Worm (Caenorhabditis elegans) whole organism, L4 larva: ENCODE measurements around the gene atf-6.
A peak's percentile ranks its signal among the peaks of the same experiment; 100 is the strongest.

Experiments
- D1046.2 ChIP-seq: fragments of 200-800 bp; sonication (Bioruptor generic); IDR thresholded peaks from 2 replicates; pipeline ENCODE4 v1.3.6; 2022; ENCODE audit warnings: missing genetic modification characterization, missing compliant biosample characterization
- F10B5.3 ChIP-seq: sonication (generic microtip); optimal IDR thresholded peaks from 2 replicates; lab custom pipeline; 2016; ENCODE audit warnings: mild to moderate bottlenecking, missing genetic modification characterization, missing compliant biosample characterization
- F49E8.2 ChIP-seq: sonication (generic microtip); optimal IDR thresholded peaks from 2 replicates; lab custom pipeline; 2016; ENCODE audit warnings: missing compliant biosample characterization, mild to moderate bottlenecking, missing genetic modification characterization, borderline replicate concordance
- R02D3.7 ChIP-seq: fragments of 150-350 bp; sonication (generic microtip); optimal IDR thresholded peaks from 3 replicates; lab custom pipeline; 2014; ENCODE audit warnings: missing biosample characterization, missing genetic modification characterization
- T20F7.1 ChIP-seq: fragments of 200-800 bp; sonication (Bioruptor generic); optimal IDR thresholded peaks from 2 replicates; lab custom pipeline; 2018; ENCODE audit warnings: mild to moderate bottlenecking, missing genetic modification characterization, missing compliant biosample characterization
- T26A8.4 ChIP-seq: fragments of 200-800 bp; sonication (Bioruptor generic); IDR thresholded peaks from 2 replicates; pipeline ENCODE4 v1.3.6; 2022; ENCODE audit warnings: missing genetic modification characterization, missing compliant biosample characterization
- Y75B8A.6 ChIP-seq: fragments of 200-800 bp; sonication (Bioruptor generic); IDR thresholded peaks from 2 replicates; pipeline ENCODE4 v1.3.6; 2022; ENCODE audit warnings: missing genetic modification reagents, missing genetic modification characterization, missing compliant biosample characterization
- ZK546.5 ChIP-seq, 2 experiments: sonication (generic microtip); optimal IDR thresholded peaks; 2 replicates each; lab custom pipeline; 2017; ENCODE audit warnings: missing biosample characterization in 2 of 2, missing genetic modification characterization in 2 of 2
- aha-1 ChIP-seq: fragments of 150-350 bp; peaks from one replicate; lab custom pipeline; 2014; ENCODE audit warnings: missing biosample characterization, missing genetic modification characterization
- ama-1 ChIP-seq: fragments of 150-350 bp; optimal IDR thresholded peaks from 2 replicates; lab custom pipeline; 2014; ENCODE audit warnings: inconsistent platforms, mixed read lengths
- attf-4 ChIP-seq: sonication (generic microtip); optimal IDR thresholded peaks from 3 replicates; lab custom pipeline; 2017; ENCODE audit warnings: missing biosample characterization, missing genetic modification characterization
- ceh-28 ChIP-seq: fragments of 150-350 bp; optimal IDR thresholded peaks from 2 replicates; lab custom pipeline; 2014; ENCODE audit warnings: missing biosample characterization, missing genetic modification reagents, missing genetic modification characterization
- ceh-44 ChIP-seq: fragments of 200-800 bp; sonication (Bioruptor generic); IDR thresholded peaks from 2 replicates; pipeline ENCODE4 v1.3.6; 2022; ENCODE audit warnings: missing genetic modification reagents, missing genetic modification characterization, missing compliant biosample characterization
- ceh-62 ChIP-seq: sonication (generic microtip); optimal IDR thresholded peaks from 2 replicates; lab custom pipeline; 2017; ENCODE audit warnings: missing biosample characterization, missing genetic modification characterization
- ctbp-1 ChIP-seq: fragments of 200-800 bp; sonication (Bioruptor generic); IDR thresholded peaks from 2 replicates; pipeline ENCODE4 v1.3.6; 2022; ENCODE audit warnings: missing genetic modification reagents, missing genetic modification characterization, missing compliant biosample characterization
- dmd-6 ChIP-seq: fragments of 200-800 bp; sonication (Bioruptor generic); IDR thresholded peaks from 2 replicates; pipeline ENCODE4 v1.3.6; 2022; ENCODE audit warnings: missing genetic modification reagents, missing genetic modification characterization, missing compliant biosample characterization
- dmd-8 ChIP-seq: fragments of 200-800 bp; sonication (Bioruptor generic); IDR thresholded peaks from 2 replicates; pipeline ENCODE4 v1.3.6; 2022; ENCODE audit warnings: missing genetic modification characterization, missing compliant biosample characterization
- dmd-9 ChIP-seq: fragments of 200-800 bp; sonication (Bioruptor generic); IDR thresholded peaks from 2 replicates; pipeline ENCODE4 v1.3.6; 2022; ENCODE audit warnings: missing genetic modification reagents, missing genetic modification characterization, missing compliant biosample characterization
- gei-8 ChIP-seq: fragments of 200-800 bp; sonication (Bioruptor generic); optimal IDR thresholded peaks from 2 replicates; lab custom pipeline; 2018; ENCODE audit warnings: mild to moderate bottlenecking, missing genetic modification characterization, missing compliant biosample characterization
- hlh-30 ChIP-seq: sonication (generic microtip); optimal IDR thresholded peaks from 2 replicates; lab custom pipeline; 2017; ENCODE audit warnings: antibody characterized with exemption, mild to moderate bottlenecking, missing genetic modification characterization, missing compliant biosample characterization; ENCODE audit not compliant: insufficient read depth
- hmg-1.1 ChIP-seq: fragments of 200-800 bp; sonication (Bioruptor generic); IDR thresholded peaks from 2 replicates; pipeline ENCODE4 v1.3.6; 2022; ENCODE audit warnings: missing genetic modification reagents, missing genetic modification characterization, missing compliant biosample characterization
- lim-7 ChIP-seq: fragments of 200-800 bp; sonication (Bioruptor generic); IDR thresholded peaks from 2 replicates; pipeline ENCODE4 v1.3.6; 2022; ENCODE audit warnings: missing genetic modification characterization, missing compliant biosample characterization
- lin-38 ChIP-seq: fragments of 200-800 bp; sonication (Bioruptor generic); IDR thresholded peaks from 2 replicates; pipeline ENCODE4 v1.3.6; 2022; ENCODE audit warnings: missing genetic modification reagents, missing genetic modification characterization, missing compliant biosample characterization
- lin-39 ChIP-seq: fragments of 150-350 bp; optimal IDR thresholded peaks from 2 replicates; lab custom pipeline; 2014; ENCODE audit warnings: missing biosample characterization, missing genetic modification reagents, missing genetic modification characterization
- lir-3 ChIP-seq: sonication (generic microtip); optimal IDR thresholded peaks from 2 replicates; lab custom pipeline; 2016; ENCODE audit warnings: mild to moderate bottlenecking, missing genetic modification characterization, missing compliant biosample characterization
- lsy-2 ChIP-seq, 2 experiments: fragments of 150-350 bp in 1 of 2; sonication (generic microtip) in 1 of 2; optimal IDR thresholded peaks; 2 replicates each; lab custom pipeline; 2014 to 2017; ENCODE audit warnings: missing biosample characterization in 2 of 2, missing genetic modification characterization in 2 of 2
- madf-5 ChIP-seq, 2 experiments: fragments of 200-800 bp; sonication (Bioruptor generic); IDR thresholded peaks; 2 replicates each; pipeline ENCODE4 v1.3.6; 2022; ENCODE audit warnings: missing compliant biosample characterization in 2 of 2, missing genetic modification characterization in 2 of 2
- madf-9 ChIP-seq: fragments of 200-800 bp; sonication (Bioruptor generic); conservative IDR thresholded peaks from 2 replicates; pipeline ENCODE4 v1.3.6; 2022; ENCODE audit warnings: missing genetic modification reagents, missing genetic modification characterization, missing compliant biosample characterization
- mdt-29 ChIP-seq: fragments of 200-800 bp; sonication (Bioruptor generic); IDR thresholded peaks from 2 replicates; pipeline ENCODE4 v1.3.6; 2022; ENCODE audit warnings: missing genetic modification reagents, missing genetic modification characterization, missing compliant biosample characterization
- mes-2 ChIP-seq: sonication (generic microtip); optimal IDR thresholded peaks from 2 replicates; lab custom pipeline; 2016; ENCODE audit warnings: missing genotype, mild to moderate bottlenecking, missing genetic modification characterization, missing compliant biosample characterization; ENCODE audit not compliant: poor library complexity, severe bottlenecking
- mxl-2 ChIP-seq: fragments of 200-800 bp; sonication (Bioruptor generic); conservative IDR thresholded peaks from 2 replicates; pipeline ENCODE4 v1.3.6; 2022; ENCODE audit warnings: missing genetic modification reagents, missing genetic modification characterization, missing compliant biosample characterization
- nhr-10 ChIP-seq: fragments of 150-350 bp; optimal IDR thresholded peaks from 2 replicates; lab custom pipeline; 2014; ENCODE audit warnings: missing biosample characterization, missing genetic modification characterization
- nhr-102 ChIP-seq: sonication (generic microtip); optimal IDR thresholded peaks from 2 replicates; lab custom pipeline; 2016; ENCODE audit warnings: mild to moderate bottlenecking, missing genetic modification characterization, moderate library complexity, missing compliant biosample characterization
- nhr-11 ChIP-seq: fragments of 150-350 bp; optimal IDR thresholded peaks from 2 replicates; lab custom pipeline; 2014; ENCODE audit warnings: missing biosample characterization, missing genetic modification characterization
- nhr-237 ChIP-seq: sonication (generic microtip); optimal IDR thresholded peaks from 2 replicates; lab custom pipeline; 2017; ENCODE audit warnings: missing biosample characterization, missing genetic modification characterization
- nhr-25 ChIP-seq: sonication (generic microtip); optimal IDR thresholded peaks from 2 replicates; lab custom pipeline; 2017; ENCODE audit warnings: missing genetic modification characterization, mild to moderate bottlenecking, missing compliant biosample characterization, antibody characterized with exemption, moderate library complexity, borderline replicate concordance; ENCODE audit not compliant: insufficient read depth
- nhr-28 ChIP-seq: fragments of 150-350 bp; optimal IDR thresholded peaks from 2 replicates; lab custom pipeline; 2014; ENCODE audit warnings: missing biosample characterization, missing genetic modification characterization
- nhr-41 ChIP-seq: fragments of 200-800 bp; sonication (Bioruptor generic); IDR thresholded peaks from 2 replicates; pipeline ENCODE4 v1.3.6; 2022; ENCODE audit warnings: missing genetic modification reagents, missing genetic modification characterization, missing compliant biosample characterization
- nhr-42 ChIP-seq: fragments of 200-800 bp; sonication (Bioruptor generic); IDR thresholded peaks from 2 replicates; pipeline ENCODE4 v1.3.6; 2022; ENCODE audit warnings: missing genetic modification characterization, missing compliant biosample characterization
- nhr-48 ChIP-seq: sonication (generic microtip); optimal IDR thresholded peaks from 2 replicates; lab custom pipeline; 2016; ENCODE audit warnings: mild to moderate bottlenecking, missing genetic modification characterization, missing compliant biosample characterization
- php-3 ChIP-seq: fragments of 200-800 bp; sonication (Bioruptor generic); IDR thresholded peaks from 2 replicates; pipeline ENCODE4 v1.3.6; 2022; ENCODE audit warnings: missing genetic modification reagents, missing genetic modification characterization, missing compliant biosample characterization
- pqm-1 ChIP-seq: sonication (generic microtip); optimal IDR thresholded peaks from 2 replicates; lab custom pipeline; 2017; ENCODE audit warnings: missing biosample characterization, missing genetic modification characterization
- rbr-2 ChIP-seq: sonication (generic microtip); optimal IDR thresholded peaks from 2 replicates; lab custom pipeline; 2016; ENCODE audit warnings: missing genotype, missing genetic modification characterization, missing compliant biosample characterization
- saeg-2 ChIP-seq: fragments of 200-800 bp; sonication (Bioruptor generic); IDR thresholded peaks from 2 replicates; pipeline ENCODE4 v1.3.6; 2022; ENCODE audit warnings: missing genetic modification reagents, missing genetic modification characterization, missing compliant biosample characterization
- skn-1 ChIP-seq: fragments of 150-350 bp; optimal IDR thresholded peaks from 2 replicates; lab custom pipeline; 2014; ENCODE audit warnings: missing biosample characterization, missing genetic modification characterization
- snpc-1.2 ChIP-seq: fragments of 200-800 bp; sonication (Bioruptor generic); IDR thresholded peaks from 2 replicates; pipeline ENCODE4 v1.3.6; 2022; ENCODE audit warnings: missing genetic modification reagents, missing genetic modification characterization, missing compliant biosample characterization
- snpc-4 ChIP-seq: fragments of 150-350 bp; optimal IDR thresholded peaks from 2 replicates; lab custom pipeline; 2014; ENCODE audit warnings: missing biosample characterization, missing genetic modification characterization
- tra-1 ChIP-seq: fragments of 200-800 bp; sonication (Bioruptor generic); IDR thresholded peaks from 2 replicates; pipeline ENCODE4 v1.3.6; 2022; ENCODE audit warnings: missing genetic modification reagents, missing genetic modification characterization, missing compliant biosample characterization
- zag-1 ChIP-seq: fragments of 150-350 bp; optimal IDR thresholded peaks from 2 replicates; lab custom pipeline; 2014; ENCODE audit warnings: missing biosample characterization, missing genetic modification characterization
- zfp-3 ChIP-seq: fragments of 200-800 bp; sonication (Bioruptor generic); conservative IDR thresholded peaks from 2 replicates; pipeline ENCODE4 v1.3.6; 2022; ENCODE audit warnings: missing genetic modification reagents, missing genetic modification characterization, missing compliant biosample characterization
- zip-2 ChIP-seq: fragments of 150-350 bp; optimal IDR thresholded peaks from 2 replicates; lab custom pipeline; 2014; ENCODE audit warnings: missing biosample characterization, missing genetic modification characterization

Gene atf-6

DNA sequence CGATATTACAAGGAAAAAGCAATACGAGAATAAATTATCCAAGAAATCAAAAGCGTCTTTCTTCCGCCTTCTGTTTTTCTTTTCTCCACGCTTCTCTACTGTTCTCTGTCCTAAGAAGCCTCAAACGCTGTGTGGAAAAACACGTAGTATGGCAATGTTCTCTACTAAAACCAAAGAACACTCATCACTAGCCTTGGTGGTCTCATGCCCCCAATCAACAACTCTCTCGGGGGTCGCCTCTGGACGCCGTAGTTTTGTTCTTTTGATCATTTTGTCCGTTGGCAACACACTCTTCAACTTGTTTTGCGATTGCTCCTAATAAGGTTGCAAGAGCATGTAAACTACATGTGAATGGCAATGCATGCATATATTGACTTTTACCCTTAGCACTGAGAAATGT lies 36.6 kb downstream of the atf-6 start (continued):
- no peak for TF ChIP-seq lin-38 (GFP tag; lab: Robert Waterston, UW)
- TF ChIP-seq attf-4 (tag; lab: Kevin White, UChicago): no peak
- no peak for TF ChIP-seq saeg-2
- TF ChIP-seq dmd-9 (GFP tag; lab: Robert Waterston, UW): no peak
- TF ChIP-seq zag-1 (tag; lab: Kevin White, UChicago): no peak
- TF ChIP-seq madf-9 (GFP tag; lab: Robert Waterston, UW): no peak
- TF ChIP-seq pqm-1: no peak
- TF ChIP-seq T20F7.1 (GFP tag; lab: Kevin White, UChicago): no peak
- TF ChIP-seq nhr-10 (tag; lab: Kevin White, UChicago): no peak
- peak in 1 of 2 experiments; percentile 70 for TF ChIP-seq lsy-2 (tag; optimal IDR thresholded peaks at IDR 0.05; lab: Kevin White, UChicago)
- peak; percentile 12; the same call in 1 of the 2 replicates for TF ChIP-seq T26A8.4 (GFP tag; lab: Robert Waterston, UW)
- TF ChIP-seq ceh-44 (GFP tag; lab: Robert Waterston, UW): no peak
- TF ChIP-seq gei-8 (GFP tag; lab: Kevin White, UChicago): peak; percentile 4
- TF ChIP-seq ceh-62: no peak
- TF ChIP-seq ceh-28 (tag; lab: Kevin White, UChicago): no peak
- peak; percentile 43 for TF ChIP-seq nhr-28 (tag; lab: Kevin White, UChicago)
- no peak for TF ChIP-seq nhr-41 (GFP tag; lab: Robert Waterston, UW)
- TF ChIP-seq mxl-2 (GFP tag; lab: Robert Waterston, UW): no peak
- no peak for TF ChIP-seq madf-5 (GFP tag; IDR thresholded peaks at IDR 0.05; lab: Robert Waterston, UW)
- peak; percentile 19 for TF ChIP-seq rbr-2 (tag; lab: Kevin White, UChicago)
- no peak for TF ChIP-seq nhr-48 (tag; lab: Kevin White, UChicago)
- no peak for TF ChIP-seq ama-1
- no peak for TF ChIP-seq nhr-42 (GFP tag; lab: Robert Waterston, UW)
- 0 out of 2 replicates have a peak, but pooled peaks have one; percentile 24 for TF ChIP-seq mdt-29
- no peak for TF ChIP-seq R02D3.7 (tag; lab: Kevin White, UChicago)
- no peak for TF ChIP-seq zfp-3
- no peak for TF ChIP-seq lim-7 (GFP tag; lab: Robert Waterston, UW)
- TF ChIP-seq php-3 (GFP tag; lab: Robert Waterston, UW): no peak
- TF ChIP-seq snpc-4: no peak
- TF ChIP-seq ctbp-1: no peak
- no peak for TF ChIP-seq dmd-8 (GFP tag; lab: Robert Waterston, UW)
- no peak for TF ChIP-seq skn-1 (tag; lab: Kevin White, UChicago)
- no peak for TF ChIP-seq snpc-1.2 (GFP tag; lab: Robert Waterston, UW)
- no peak for TF ChIP-seq lir-3 (tag; lab: Kevin White, UChicago)

DNA sequence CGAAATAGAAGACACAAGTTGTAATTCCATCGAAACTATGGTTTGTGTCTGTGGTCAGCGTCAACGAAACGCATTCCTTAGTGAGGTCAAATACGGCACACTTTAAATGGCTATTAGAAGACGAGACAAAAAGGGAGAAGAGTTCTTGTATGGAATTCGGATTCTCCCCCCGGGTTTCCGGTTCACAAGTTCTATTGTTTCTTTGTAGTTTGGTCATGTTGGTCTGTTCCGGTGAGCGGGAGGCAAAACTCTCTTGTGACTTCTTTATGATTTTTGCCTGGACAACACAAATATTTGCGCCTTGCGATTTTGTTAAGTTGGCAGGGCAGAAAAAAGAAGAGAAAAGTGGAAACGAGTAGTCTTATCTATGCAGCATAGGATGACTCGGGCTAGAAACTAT lies 37.1 kb downstream of the atf-6 start:
- peak in 1 of 2 experiments; percentile 7 for TF ChIP-seq lsy-2 (tag; optimal IDR thresholded peaks at IDR 0.05; lab: Kevin White, UChicago)
- TF ChIP-seq mdt-29: no peak
- peak; percentile 36 for TF ChIP-seq dmd-6
- no peak for TF ChIP-seq madf-5 (GFP tag; IDR thresholded peaks at IDR 0.05; lab: Robert Waterston, UW)
- peak; percentile 23 for TF ChIP-seq ama-1
- TF ChIP-seq R02D3.7 (tag; lab: Kevin White, UChicago): no peak
- TF ChIP-seq pqm-1: no peak
- TF ChIP-seq Y75B8A.6 (GFP tag; lab: Robert Waterston, UW): 0 out of 2 replicates have a peak, but pooled peaks have one; percentile 11
- peak; percentile 34 for TF ChIP-seq mes-2 (tag; lab: Kevin White, UChicago)
- TF ChIP-seq ceh-44 (GFP tag; lab: Robert Waterston, UW): no peak
- 0 out of 2 replicates have a peak, but pooled peaks have one; percentile 62 for TF ChIP-seq tra-1
- peak; percentile 37 for TF ChIP-seq hlh-30 (tag; lab: Kevin White, UChicago)
- no peak for TF ChIP-seq nhr-25 (tag; lab: Kevin White, UChicago)
- TF ChIP-seq F49E8.2 (tag; lab: Kevin White, UChicago): no peak
- peak; percentile 21 for TF ChIP-seq nhr-11 (tag; lab: Kevin White, UChicago)
- TF ChIP-seq lin-38 (GFP tag; lab: Robert Waterston, UW): no peak
- TF ChIP-seq D1046.2: no peak
- no peak for TF ChIP-seq nhr-102
- no peak for TF ChIP-seq zip-2 (tag; lab: Kevin White, UChicago)
- no peak for TF ChIP-seq ZK546.5 (tag; optimal IDR thresholded peaks at IDR 0.05; lab: Kevin White, UChicago)
- no peak for TF ChIP-seq lin-39 (tag; lab: Kevin White, UChicago)
- peak; percentile 86 for TF ChIP-seq aha-1 (tag; lab: Kevin White, UChicago)
- TF ChIP-seq F10B5.3: no peak
- TF ChIP-seq nhr-237: no peak
- no peak for TF ChIP-seq T20F7.1 (GFP tag; lab: Kevin White, UChicago)
- TF ChIP-seq hmg-1.1 (GFP tag; lab: Robert Waterston, UW): no peak
